Worm (Caenorhabditis elegans) whole organism, young adult: Measurements from ENCODE around the gene aakg-5.

ENCODE experiments used
- hmg-1.2 ChIP-seq: fragments of 200-800 bp; sonication (Bioruptor generic); IDR thresholded peaks from 2 replicates; pipeline ENCODE4 v1.3.6; 2022; ENCODE audit warnings: missing genetic modification reagents, missing genetic modification characterization, missing compliant biosample characterization
- mcd-1 ChIP-seq: fragments of 200-800 bp; sonication (Bioruptor generic); IDR thresholded peaks from 2 replicates; pipeline ENCODE4 v1.3.6; 2022; ENCODE audit warnings: missing genetic modification reagents, missing genetic modification characterization, missing compliant biosample characterization

aakg-5 gene

ce11 chrII:9921622-9922269 lies 53.2 kb downstream of the aakg-5 start, which contains the start of gene C05C10.2:
Gene C05C10.2, plus strand, starts transcription at chrII:9922219.
- TF ChIP-seq mcd-1 (GFP tag; lab: Robert Waterston, UW) (no peak), hmg-1.2 (GFP tag; lab: Robert Waterston, UW) (peak; percentile 52; the same call in 1 of the 2 replicates)
